Worm (Caenorhabditis elegans): ENCODE measurements around the gene clec-39.

ce11 chrV:16695499-16695898 lies 43.6 kb upstream of the clec-39 start:
- TF ChIP-seq zag-1 (tag; optimal IDR thresholded peaks at IDR 0.05) = no peak
- no peak for TF ChIP-seq snpc-4 (tag; optimal IDR thresholded peaks at IDR 0.05)
